Worm (Caenorhabditis elegans): Measurements from ENCODE around the gene srb-16.
"Not testable (repeated sequence)": the region's sequence is repeated elsewhere in the genome, so short reads cannot be mapped to it uniquely, and the experiment has no call there.

The srb-16 gene

DNA sequence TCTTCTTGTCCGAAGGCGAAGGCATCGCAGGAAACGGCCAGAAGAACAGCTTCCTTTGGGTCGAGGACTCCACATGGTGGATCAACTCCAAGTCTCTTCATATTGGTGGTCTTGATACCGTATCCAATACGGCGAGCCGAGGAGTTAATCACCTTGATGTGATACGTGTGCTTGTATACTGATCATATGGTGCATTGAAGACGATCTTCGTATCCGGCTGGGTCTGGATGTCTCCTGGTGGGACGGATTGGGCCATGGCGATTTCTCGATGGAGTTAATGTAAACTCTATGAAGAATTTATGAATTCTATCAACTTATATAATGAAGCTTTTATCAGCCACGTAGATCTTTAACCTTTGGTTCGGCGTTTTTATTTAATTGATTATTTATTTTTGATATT, 35.5 kb downstream of the srb-16 start, which contains the start of gene msp-74:
Gene msp-74 (minus strand): TSS at position 101 of the 400 bp plus-strand sequence.
- TF ChIP-seq unc-120 (tag; optimal IDR thresholded peaks at IDR 0.05; ENCODE audit: poor library complexity, severe bottlenecking); cnd-1 (tag; optimal IDR thresholded peaks at IDR 0.05); sptf-1 (tag; optimal IDR thresholded peaks at IDR 0.05): not testable (repeated sequence)

DNA sequence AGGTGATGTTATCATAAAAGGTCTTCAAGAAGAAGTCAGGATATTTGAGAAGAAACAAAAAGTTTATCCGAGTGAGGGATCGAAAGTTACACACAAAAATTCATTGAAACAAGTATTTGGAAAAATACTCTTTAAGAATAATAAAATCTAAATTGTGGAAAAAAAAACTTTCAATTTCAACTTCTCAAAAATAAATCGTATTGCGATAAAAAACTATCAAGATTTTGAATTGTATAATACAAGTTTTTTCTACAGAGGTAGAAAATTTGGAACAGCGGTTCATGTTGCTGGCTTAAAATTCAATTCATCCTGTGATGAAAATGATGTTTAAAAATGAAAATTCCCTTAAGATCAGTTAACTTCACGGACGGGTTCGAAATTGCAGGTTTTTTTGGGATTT, 38.6 kb downstream of the srb-16 start, which contains the start of gene F09C12.8:
Gene F09C12.8 (plus strand): TSS at position 301 of the 400 bp plus-strand sequence.
- no peak for TF ChIP-seq sptf-1 (tag; optimal IDR thresholded peaks at IDR 0.05)
- TF ChIP-seq cnd-1 (tag; optimal IDR thresholded peaks at IDR 0.05): no peak
- no peak for TF ChIP-seq blmp-1 (tag; optimal IDR thresholded peaks at IDR 0.05)
- no peak for TF ChIP-seq nhr-2 (tag; optimal IDR thresholded peaks at IDR 0.05)
- no peak for TF ChIP-seq tbx-8 (GFP tag; optimal IDR thresholded peaks at IDR 0.05)
- no peak for TF ChIP-seq nhr-28 (tag; optimal IDR thresholded peaks at IDR 0.05)

DNA sequence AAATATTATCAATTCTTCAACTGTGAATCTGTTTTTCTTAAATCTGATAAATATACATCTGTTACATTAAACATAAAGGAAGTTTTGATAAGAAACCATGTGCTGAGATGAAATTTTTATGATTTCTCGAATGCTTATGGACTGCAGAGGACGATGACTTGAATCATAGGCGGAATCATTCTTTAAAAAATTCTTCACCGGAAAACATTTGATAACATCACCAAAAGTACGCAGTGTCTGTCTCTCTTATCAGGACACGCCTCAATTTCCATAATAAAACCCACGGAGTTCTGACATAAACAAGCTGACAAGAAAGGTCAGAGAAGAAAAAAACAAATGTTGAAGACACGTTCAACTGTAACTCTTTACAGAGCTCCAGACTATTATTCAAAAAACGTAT, 41.0 kb downstream of the srb-16 start, which contains the start of gene F09C12.2:
Gene F09C12.2 (plus strand): TSS at position 320 of the 400 bp plus-strand sequence.
- TF ChIP-seq elt-3 (tag; optimal IDR thresholded peaks at IDR 0.05): no peak
- TF ChIP-seq elt-1 (tag; optimal IDR thresholded peaks at IDR 0.05; ENCODE audit: borderline replicate concordance, insufficient read depth): no peak
- no peak for TF ChIP-seq nhr-12 (tag; optimal IDR thresholded peaks at IDR 0.05)
- TF ChIP-seq mab-5 (tag; optimal IDR thresholded peaks at IDR 0.05): no peak

DNA sequence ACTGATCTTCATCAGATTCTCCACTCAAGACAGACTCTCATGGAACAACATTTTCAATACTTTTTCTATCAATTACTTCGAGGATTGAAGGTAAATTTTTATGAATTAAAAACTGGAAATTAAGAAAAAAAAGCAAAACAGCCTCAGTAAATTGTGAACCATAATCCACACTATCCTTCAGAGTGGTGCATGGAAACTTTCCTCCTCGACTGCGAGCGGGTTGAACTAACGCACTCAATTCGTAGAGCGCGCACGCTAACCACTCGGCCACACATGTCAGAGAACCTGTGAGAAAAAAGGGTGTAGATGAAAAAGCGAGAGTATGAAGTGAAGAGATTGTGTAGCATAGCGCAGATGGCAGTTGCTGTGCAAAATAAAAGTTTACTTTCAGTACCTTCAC, 45.7 kb downstream of the srb-16 start:
- TF ChIP-seq pha-4 (tag; optimal IDR thresholded peaks at IDR 0.05): peak; percentile 36
- TF ChIP-seq M03D4.4 (tag; optimal IDR thresholded peaks at IDR 0.05): peak; percentile 98
- no peak for TF ChIP-seq nhr-2 (tag; optimal IDR thresholded peaks at IDR 0.05)
- peak; percentile 83 for TF ChIP-seq hlh-1 (tag; optimal IDR thresholded peaks at IDR 0.05)
- no peak for TF ChIP-seq ceh-39 (tag; optimal IDR thresholded peaks at IDR 0.05)
- peak; percentile 19 for TF ChIP-seq elt-1 (tag; optimal IDR thresholded peaks at IDR 0.05; ENCODE audit: borderline replicate concordance, insufficient read depth)
- TF ChIP-seq zip-8 (tag; optimal IDR thresholded peaks at IDR 0.05): no peak
- peak; percentile 53 for TF ChIP-seq nhr-237 (tag; optimal IDR thresholded peaks at IDR 0.05)
- no peak for TF ChIP-seq snpc-4 (tag; optimal IDR thresholded peaks at IDR 0.05)
- peak; percentile 40 for TF ChIP-seq elt-3 (tag; optimal IDR thresholded peaks at IDR 0.05)
- peak; percentile 22 for TF ChIP-seq nhr-76 (tag; optimal IDR thresholded peaks at IDR 0.05)
- TF ChIP-seq ceh-43 (GFP tag; optimal IDR thresholded peaks at IDR 0.05): peak; percentile 93
- TF ChIP-seq unc-39 (tag; optimal IDR thresholded peaks at IDR 0.05): peak; percentile 22
- peak; percentile 71 for TF ChIP-seq lsy-2 (tag; optimal IDR thresholded peaks at IDR 0.05)
- peak; percentile 93 for TF ChIP-seq flh-1 (GFP tag; optimal IDR thresholded peaks at IDR 0.05)
- TF ChIP-seq unc-120 (tag; optimal IDR thresholded peaks at IDR 0.05; ENCODE audit: poor library complexity, severe bottlenecking): peak; percentile 96
- peak; percentile 94 for TF ChIP-seq sem-2 (GFP tag; optimal IDR thresholded peaks at IDR 0.05)
- peak; percentile 99 for TF ChIP-seq lin-32 (GFP tag; optimal IDR thresholded peaks at IDR 0.05)
- peak; percentile 86 for TF ChIP-seq nhr-28 (tag; optimal IDR thresholded peaks at IDR 0.05)
- TF ChIP-seq nhr-12 (tag; optimal IDR thresholded peaks at IDR 0.05): peak; percentile 72
- TF ChIP-seq tbx-8 (GFP tag; optimal IDR thresholded peaks at IDR 0.05): peak; percentile 96
- TF ChIP-seq ceh-83 (GFP tag; optimal IDR thresholded peaks at IDR 0.05): peak; percentile 98
- TF ChIP-seq sptf-1 (tag; optimal IDR thresholded peaks at IDR 0.05): peak; percentile 99
- TF ChIP-seq lin-13 (tag; optimal IDR thresholded peaks at IDR 0.05): peak; percentile 64
- TF ChIP-seq mab-5 (tag; optimal IDR thresholded peaks at IDR 0.05): no peak
- TF ChIP-seq ztf-11 (tag; optimal IDR thresholded peaks at IDR 0.05): peak; percentile 80
- peak; percentile 93 for TF ChIP-seq bed-3 (GFP tag; optimal IDR thresholded peaks at IDR 0.05)
- peak; percentile 83 for TF ChIP-seq unc-62 (GFP tag; optimal IDR thresholded peaks at IDR 0.05)
- no peak for TF ChIP-seq ces-1 (GFP tag; optimal IDR thresholded peaks at IDR 0.05)
- peak; percentile 99 for TF ChIP-seq mls-2 (tag; optimal IDR thresholded peaks at IDR 0.05)
- peak; percentile 11 for TF ChIP-seq blmp-1 (tag; optimal IDR thresholded peaks at IDR 0.05)
- TF ChIP-seq drap-1 (GFP tag; optimal IDR thresholded peaks at IDR 0.05): peak; percentile 99
- peak; percentile 95 for TF ChIP-seq ham-2 (GFP tag; optimal IDR thresholded peaks at IDR 0.05)
- peak; percentile 92 for TF ChIP-seq mep-1 (tag; optimal IDR thresholded peaks at IDR 0.05)
- peak; percentile 98 for TF ChIP-seq cnd-1 (tag; optimal IDR thresholded peaks at IDR 0.05)

Measured in whole organism, mixed stage, embryonic.